Fruit fly (Drosophila melanogaster) whole organism, prepupa: ENCODE results near the gene Ucp4A.
A peak's percentile ranks its signal among the peaks of the same experiment; 100 is the strongest.

Experiments used
- Blimp-1 ChIP-seq: fragments of 200-800 bp; sonication (Bioruptor generic); optimal IDR thresholded peaks from 3 replicates; lab custom pipeline; 2017; ENCODE audit warnings: missing biosample characterization, missing genetic modification characterization, mild to moderate bottlenecking, moderate library complexity, missing genetic modification reagents
- CG10669 ChIP-seq: fragments of 200-800 bp; sonication (Bioruptor generic); optimal IDR thresholded peaks from 3 replicates; lab custom pipeline; 2018; ENCODE audit warnings: missing biosample characterization, mild to moderate bottlenecking, missing genetic modification characterization, moderate library complexity
- CG11294 ChIP-seq: fragments of 200-800 bp; sonication (Bioruptor generic); IDR thresholded peaks from 2 replicates; pipeline ENCODE4 v1.3.6; 2022; ENCODE audit warnings: missing biosample characterization, missing genetic modification characterization
- CG11762 ChIP-seq: fragments of 200-800 bp; sonication (Bioruptor generic); optimal IDR thresholded peaks from 3 replicates; lab custom pipeline; 2016; ENCODE audit warnings: missing biosample characterization, missing genetic modification characterization; ENCODE audit not compliant: insufficient read depth
- CG15336 ChIP-seq: fragments of 200-800 bp; sonication (Bioruptor generic); IDR thresholded peaks from 2 replicates; pipeline ENCODE4 v1.3.6; 2022; ENCODE audit warnings: missing biosample characterization, missing genetic modification characterization
- CG1621 ChIP-seq: fragments of 200-800 bp; sonication (Bioruptor generic); optimal IDR thresholded peaks from 3 replicates; lab custom pipeline; 2018; ENCODE audit warnings: missing biosample characterization, mild to moderate bottlenecking, missing genetic modification characterization
- CG16779 ChIP-seq: fragments of 200-800 bp; sonication (Bioruptor generic); optimal IDR thresholded peaks from 3 replicates; lab custom pipeline; 2017; ENCODE audit warnings: missing biosample characterization, mild to moderate bottlenecking, missing genetic modification characterization
- CG3032 ChIP-seq: fragments of 200-800 bp; optimal IDR thresholded peaks from 2 replicates; lab custom pipeline; 2019; ENCODE audit warnings: missing biosample characterization, mild to moderate bottlenecking, missing genetic modification characterization, moderate library complexity
- CG31627 ChIP-seq: fragments of 200-800 bp; sonication (Bioruptor generic); optimal IDR thresholded peaks from 3 replicates; lab custom pipeline; 2016; ENCODE audit warnings: missing biosample characterization, missing genetic modification characterization
- CG32006 ChIP-seq: fragments of 200-800 bp; sonication (Bioruptor generic); optimal IDR thresholded peaks from 3 replicates; lab custom pipeline; 2017; ENCODE audit warnings: missing biosample characterization, mild to moderate bottlenecking, missing genetic modification characterization
- CG34406 ChIP-seq: fragments of 200-800 bp; sonication (Bioruptor generic); optimal IDR thresholded peaks from 3 replicates; lab custom pipeline; 2016; ENCODE audit warnings: missing biosample characterization, missing genetic modification characterization
- CG3919 ChIP-seq: fragments of 200-800 bp; sonication (Bioruptor generic); optimal IDR thresholded peaks from 3 replicates; lab custom pipeline; 2016; ENCODE audit warnings: missing biosample characterization, missing genetic modification characterization
- CG4318 ChIP-seq: fragments of 200-800 bp; sonication (Bioruptor generic); optimal IDR thresholded peaks from 3 replicates; lab custom pipeline; 2017; ENCODE audit warnings: missing biosample characterization, mild to moderate bottlenecking, missing genetic modification characterization
- CG6163 ChIP-seq: fragments of 200-800 bp; sonication (Bioruptor generic); IDR thresholded peaks from 3 replicates; pipeline ENCODE4 v1.3.6; 2022; ENCODE audit warnings: missing biosample characterization, missing genetic modification characterization
- CG6276 ChIP-seq: fragments of 200-800 bp; sonication (Bioruptor generic); optimal IDR thresholded peaks from 2 replicates; lab custom pipeline; 2017; ENCODE audit warnings: missing biosample characterization, mild to moderate bottlenecking, missing genetic modification characterization
- CG6792 ChIP-seq: fragments of 200-800 bp; sonication (Bioruptor generic); optimal IDR thresholded peaks from 3 replicates; lab custom pipeline; 2016; ENCODE audit warnings: missing biosample characterization, missing genetic modification characterization
- CG6854 ChIP-seq: fragments of 200-800 bp; sonication (Bioruptor generic); optimal IDR thresholded peaks from 2 replicates; lab custom pipeline; 2017; ENCODE audit warnings: missing biosample characterization, mild to moderate bottlenecking, missing genetic modification characterization
- CG8119 ChIP-seq: fragments of 200-800 bp; sonication (Bioruptor generic); IDR thresholded peaks from 3 replicates; pipeline ENCODE4 v1.3.6; 2022; ENCODE audit warnings: missing biosample characterization, missing genetic modification characterization
- CG8319 ChIP-seq: fragments of 200-800 bp; sonication (Bioruptor generic); optimal IDR thresholded peaks from 3 replicates; lab custom pipeline; 2016; ENCODE audit warnings: missing biosample characterization, missing genetic modification characterization
- Eip75B ChIP-seq: fragments of 200-800 bp; sonication (Bioruptor generic); optimal IDR thresholded peaks from 3 replicates; lab custom pipeline; 2016; ENCODE audit warnings: missing biosample characterization, missing genetic modification characterization
- Eip78C ChIP-seq: fragments of 200-800 bp; sonication (Bioruptor generic); peaks from one replicate; lab custom pipeline; 2016; ENCODE audit warnings: missing biosample characterization, missing genetic modification characterization
- Eip93F ChIP-seq: fragments of 200-800 bp; sonication (Bioruptor generic); optimal IDR thresholded peaks from 2 replicates; lab custom pipeline; 2016; ENCODE audit warnings: missing biosample characterization, mild to moderate bottlenecking, missing genetic modification characterization
- Ets21C ChIP-seq: fragments of 200-800 bp; sonication (Bioruptor generic); optimal IDR thresholded peaks from 3 replicates; lab custom pipeline; 2016; ENCODE audit warnings: missing biosample characterization, missing genetic modification characterization
- Ets96B ChIP-seq: fragments of 200-800 bp; optimal IDR thresholded peaks from 2 replicates; lab custom pipeline; 2019; ENCODE audit warnings: missing biosample characterization, mild to moderate bottlenecking, missing genetic modification characterization, moderate library complexity
- Gug ChIP-seq: fragments of 200-800 bp; sonication (Bioruptor generic); IDR thresholded peaks from 2 replicates; pipeline ENCODE4 v1.3.6; 2022; ENCODE audit warnings: missing biosample characterization, missing genetic modification characterization
- Hr39 ChIP-seq: fragments of 200-800 bp; sonication (Bioruptor generic); optimal IDR thresholded peaks from 2 replicates; lab custom pipeline; 2016; ENCODE audit warnings: missing biosample characterization, missing genetic modification characterization
- Lpt ChIP-seq: fragments of 200-800 bp; sonication (Bioruptor generic); optimal IDR thresholded peaks from 3 replicates; lab custom pipeline; 2016; ENCODE audit warnings: missing biosample characterization, missing genetic modification characterization
- Met ChIP-seq: fragments of 200-800 bp; sonication (Bioruptor generic); optimal IDR thresholded peaks from 3 replicates; lab custom pipeline; 2016; ENCODE audit warnings: missing biosample characterization, missing genetic modification characterization
- OdsH ChIP-seq: fragments of 200-800 bp; sonication (Bioruptor generic); optimal IDR thresholded peaks from 3 replicates; lab custom pipeline; 2016; ENCODE audit warnings: missing biosample characterization, missing genetic modification characterization
- Sox102F ChIP-seq: fragments of 200-800 bp; sonication (Bioruptor generic); optimal IDR thresholded peaks from 2 replicates; lab custom pipeline; 2016; ENCODE audit warnings: missing biosample characterization, mild to moderate bottlenecking, missing genetic modification characterization
- Sox14 ChIP-seq: fragments of 200-800 bp; sonication (Bioruptor generic); optimal IDR thresholded peaks from 3 replicates; lab custom pipeline; 2016; ENCODE audit warnings: missing biosample characterization, missing genetic modification characterization
- Sox15 ChIP-seq: fragments of 200-800 bp; sonication (Bioruptor generic); optimal IDR thresholded peaks from 3 replicates; lab custom pipeline; 2016; ENCODE audit warnings: missing biosample characterization, missing genetic modification characterization
- achi ChIP-seq: fragments of 200-800 bp; sonication (Bioruptor generic); optimal IDR thresholded peaks from 3 replicates; lab custom pipeline; 2016; ENCODE audit warnings: missing biosample characterization, missing genetic modification characterization
- acj6 ChIP-seq: fragments of 200-800 bp; sonication (Bioruptor generic); optimal IDR thresholded peaks from 3 replicates; lab custom pipeline; 2016; ENCODE audit warnings: missing biosample characterization, missing genetic modification characterization
- cyc ChIP-seq: fragments of 200-800 bp; sonication (Bioruptor generic); optimal IDR thresholded peaks from 3 replicates; lab custom pipeline; 2016; ENCODE audit warnings: missing biosample characterization, missing genetic modification characterization
- dsx ChIP-seq: fragments of 200-800 bp; optimal IDR thresholded peaks from 3 replicates; lab custom pipeline; 2019; ENCODE audit warnings: missing biosample characterization, mild to moderate bottlenecking, missing genetic modification characterization, moderate library complexity; ENCODE audit not compliant: poor library complexity, severe bottlenecking
- eg ChIP-seq: fragments of 200-800 bp; sonication (Bioruptor generic); IDR thresholded peaks from 3 replicates; pipeline ENCODE4 v1.3.6; 2022; ENCODE audit warnings: missing biosample characterization, missing genetic modification characterization
- esn ChIP-seq: fragments of 200-800 bp; sonication (Bioruptor generic); optimal IDR thresholded peaks from 2 replicates; lab custom pipeline; 2016; ENCODE audit warnings: missing biosample characterization, mild to moderate bottlenecking, missing genetic modification characterization, moderate library complexity
- fd59A ChIP-seq: fragments of 200-800 bp; sonication (Bioruptor generic); optimal IDR thresholded peaks from 2 replicates; lab custom pipeline; 2017; ENCODE audit warnings: missing biosample characterization, mild to moderate bottlenecking, missing genetic modification characterization, missing genetic modification reagents
- fd85E ChIP-seq: fragments of 200-800 bp; sonication (Bioruptor generic); optimal IDR thresholded peaks from 3 replicates; lab custom pipeline; 2016; ENCODE audit warnings: missing biosample characterization, missing genetic modification characterization
- fkh ChIP-seq: fragments of 200-800 bp; sonication (Bioruptor generic); optimal IDR thresholded peaks from 3 replicates; lab custom pipeline; 2017; ENCODE audit warnings: missing biosample characterization, mild to moderate bottlenecking, missing genetic modification characterization, moderate library complexity
- net ChIP-seq: fragments of 200-800 bp; sonication (Bioruptor generic); optimal IDR thresholded peaks from 3 replicates; lab custom pipeline; 2016; ENCODE audit warnings: missing biosample characterization, missing genetic modification characterization
- spab ChIP-seq: fragments of 200-800 bp; sonication (Bioruptor generic); optimal IDR thresholded peaks from 2 replicates; lab custom pipeline; 2017; ENCODE audit warnings: missing biosample characterization, mild to moderate bottlenecking, missing genetic modification characterization, missing genetic modification reagents
- ss ChIP-seq, 2 experiments: fragments of 200-800 bp; sonication (Bioruptor generic); optimal IDR thresholded peaks; 2 replicates in 1 of 2; 3 replicates in 1 of 2; lab custom pipeline; 2017 to 2018; ENCODE audit warnings: mild to moderate bottlenecking in 2 of 2, missing biosample characterization in 2 of 2, missing genetic modification characterization in 2 of 2, moderate library complexity in 1 of 2
- svp ChIP-seq: fragments of 200-800 bp; sonication (Bioruptor generic); peaks from one replicate; lab custom pipeline; 2016; ENCODE audit warnings: missing biosample characterization, missing genetic modification characterization
- topi ChIP-seq: fragments of 200-800 bp; sonication (Bioruptor generic); optimal IDR thresholded peaks from 3 replicates; lab custom pipeline; 2016; ENCODE audit warnings: missing biosample characterization, missing genetic modification characterization

Ucp4A gene

dm6 chrX:17878632-17879033 lies 33.9 kb downstream of the Ucp4A start (continued):
- TF ChIP-seq esn (GFP tag; lab: Kevin White, UChicago): no peak
- peak; percentile 25 for TF ChIP-seq CG16779 (tag; lab: Kevin White, UChicago)
- TF ChIP-seq Sox15 (GFP tag; lab: Kevin White, UChicago): no peak
- TF ChIP-seq CG6163 (GFP tag; lab: Robert Waterston, UW): peak; percentile 82
- TF ChIP-seq CG6854 (GFP tag; lab: Kevin White, UChicago): peak; percentile 42
- no peak for TF ChIP-seq Ets21C (GFP tag; lab: Kevin White, UChicago)
- TF ChIP-seq Ets96B (tag; lab: Kevin White, UChicago): no peak
- TF ChIP-seq Eip75B (GFP tag; lab: Kevin White, UChicago): no peak
- TF ChIP-seq CG32006 (GFP tag; lab: Kevin White, UChicago): no peak
- peak; percentile 61 for TF ChIP-seq Eip78C (GFP tag; lab: Kevin White, UChicago)
- no peak for TF ChIP-seq dsx
- TF ChIP-seq achi (GFP tag; lab: Kevin White, UChicago): no peak
- no peak for TF ChIP-seq fd59A (GFP tag; lab: Kevin White, UChicago)
- TF ChIP-seq fd85E (GFP tag; lab: Kevin White, UChicago): peak; percentile 46
- TF ChIP-seq Gug (GFP tag; lab: Robert Waterston, UW): no peak
- TF ChIP-seq OdsH (GFP tag; lab: Kevin White, UChicago): no peak

- TF ChIP-seq cyc (GFP tag; lab: Kevin White, UChicago): peak; percentile 52
- peak; percentile 51 for TF ChIP-seq Hr39 (GFP tag; lab: Kevin White, UChicago)
- TF ChIP-seq CG1621: peak; percentile 54
- TF ChIP-seq CG6854 (GFP tag; lab: Kevin White, UChicago): no peak
- peak; percentile 64; the same call in 1 of the 2 replicates for TF ChIP-seq CG15336 (GFP tag; lab: Robert Waterston, UW)
- peak; percentile 55; the same call in 2 of the 3 replicates for TF ChIP-seq CG8119 (GFP tag; lab: Robert Waterston, UW)
- no peak for TF ChIP-seq fkh (GFP tag; lab: Kevin White, UChicago)
- TF ChIP-seq CG16779 (tag; lab: Kevin White, UChicago): no peak
- peak; percentile 72 for TF ChIP-seq Sox102F (GFP tag; lab: Kevin White, UChicago)
- TF ChIP-seq spab: peak; percentile 26
- TF ChIP-seq Lpt (GFP tag; lab: Kevin White, UChicago): peak; percentile 22
- TF ChIP-seq Met: peak; percentile 75
- no peak for TF ChIP-seq CG11294 (GFP tag; lab: Robert Waterston, UW)
- TF ChIP-seq eg (GFP tag; lab: Robert Waterston, UW): peak; percentile 43; the same call in 1 of the 3 replicates
- TF ChIP-seq Eip75B (GFP tag; lab: Kevin White, UChicago): peak; percentile 12
- peak; percentile 72 for TF ChIP-seq CG34406 (GFP tag; lab: Kevin White, UChicago)
- TF ChIP-seq OdsH (GFP tag; lab: Kevin White, UChicago): peak; percentile 58
- peak; percentile 5 for TF ChIP-seq Sox14 (GFP tag; lab: Kevin White, UChicago)
- peak; percentile 27 for TF ChIP-seq dsx
- no peak for TF ChIP-seq fd85E (GFP tag; lab: Kevin White, UChicago)
- peak; percentile 48 for TF ChIP-seq CG3032 (tag; lab: Kevin White, UChicago)
- TF ChIP-seq CG11762: peak; percentile 0
- TF ChIP-seq Ets21C (GFP tag; lab: Kevin White, UChicago): peak; percentile 28
- peak; percentile 68 for TF ChIP-seq topi (GFP tag; lab: Kevin White, UChicago)
- TF ChIP-seq CG8319 (GFP tag; lab: Kevin White, UChicago): no peak
- peak; percentile 60 to 75 for TF ChIP-seq ss (GFP tag; optimal IDR thresholded peaks at IDR 0.05; lab: Kevin White, UChicago)
- peak; percentile 59 for TF ChIP-seq CG10669 (GFP tag; lab: Kevin White, UChicago)
- TF ChIP-seq svp (GFP tag; lab: Kevin White, UChicago): peak; percentile 69
- peak; percentile 7 for TF ChIP-seq fd59A (GFP tag; lab: Kevin White, UChicago)
- TF ChIP-seq CG3919 (GFP tag; lab: Kevin White, UChicago): peak; percentile 61
- peak; percentile 58 for TF ChIP-seq acj6 (GFP tag; lab: Kevin White, UChicago)
- peak; percentile 41 for TF ChIP-seq Ets96B (tag; lab: Kevin White, UChicago)
- TF ChIP-seq net (GFP tag; lab: Kevin White, UChicago): peak; percentile 33
- TF ChIP-seq Gug (GFP tag; lab: Robert Waterston, UW): peak; percentile 52
- TF ChIP-seq CG31627 (GFP tag; lab: Kevin White, UChicago): peak; percentile 38
- peak; percentile 66 for TF ChIP-seq CG6792 (GFP tag; lab: Kevin White, UChicago)
- peak; percentile 77 for TF ChIP-seq Eip93F (GFP tag; lab: Kevin White, UChicago)
- peak; percentile 58 for TF ChIP-seq CG6163 (GFP tag; lab: Robert Waterston, UW)
- peak; percentile 42 for TF ChIP-seq CG4318 (GFP tag; lab: Kevin White, UChicago)
- TF ChIP-seq CG6276 (GFP tag; lab: Kevin White, UChicago): peak; percentile 5
- peak; percentile 38 for TF ChIP-seq achi (GFP tag; lab: Kevin White, UChicago)
- TF ChIP-seq Sox15 (GFP tag; lab: Kevin White, UChicago): no peak
- TF ChIP-seq Blimp-1 (GFP tag; lab: Kevin White, UChicago): peak; percentile 14
Measured at dm6 chrX:17879211-17879897, 34.6 kb downstream of the Ucp4A start.
